Fruit fly (Drosophila melanogaster) whole organism, embryonic: Measurements from ENCODE around the gene Prat2.

Experiments used
- Atf-2 ChIP-seq: fragments of 200-800 bp; sonication (Bioruptor generic); optimal IDR thresholded peaks from 2 replicates; lab custom pipeline; 2016; ENCODE audit warnings: missing biosample characterization, missing genetic modification characterization
- Bgb ChIP-seq: fragments of 200-800 bp; sonication (Bioruptor generic); IDR thresholded peaks from 2 replicates; pipeline ENCODE4 v1.3.6; 2022; ENCODE audit warnings: missing biosample characterization, missing genetic modification characterization; ENCODE audit not compliant: partially characterized antibody
- CG10366 ChIP-seq: fragments of 200-800 bp; sonication (Bioruptor generic); IDR thresholded peaks from 2 replicates; pipeline ENCODE4 v1.3.6; 2022; ENCODE audit warnings: missing biosample characterization, missing genetic modification characterization
- CG10959 ChIP-seq: fragments of 200-800 bp; sonication (Bioruptor generic); IDR thresholded peaks from 2 replicates; pipeline ENCODE4 v1.3.6; 2022; ENCODE audit warnings: missing biosample characterization, missing genetic modification characterization
- CG11398 ChIP-seq: fragments of 200-800 bp; sonication (Bioruptor generic); optimal IDR thresholded peaks from 2 replicates; lab custom pipeline; 2016; ENCODE audit warnings: missing biosample characterization, missing genetic modification characterization
- CG14667 ChIP-seq: fragments of 200-800 bp; sonication (Bioruptor generic); IDR thresholded peaks from 2 replicates; pipeline ENCODE4 v1.3.6; 2022; ENCODE audit warnings: missing biosample characterization, missing genetic modification characterization
- CG14860 ChIP-seq: fragments of 200-800 bp; sonication (Bioruptor generic); IDR thresholded peaks from 3 replicates; pipeline ENCODE4 v1.3.6; 2022; ENCODE audit warnings: missing biosample characterization, missing genetic modification characterization; ENCODE audit not compliant: partially characterized antibody
- CG15601 ChIP-seq: fragments of 200-800 bp; sonication (Bioruptor generic); optimal IDR thresholded peaks from 3 replicates; lab custom pipeline; 2019; ENCODE audit warnings: missing biosample characterization, mild to moderate bottlenecking, missing genetic modification characterization, moderate library complexity
- CG17359 ChIP-seq: fragments of 200-800 bp; sonication (Bioruptor generic); optimal IDR thresholded peaks from 3 replicates; lab custom pipeline; 2018; ENCODE audit warnings: missing biosample characterization, mild to moderate bottlenecking, missing genetic modification characterization, moderate library complexity
- CG17802 ChIP-seq: fragments of 200-800 bp; sonication (Bioruptor generic); optimal IDR thresholded peaks from 2 replicates; lab custom pipeline; 2018; ENCODE audit warnings: missing biosample characterization, mild to moderate bottlenecking, missing genetic modification characterization, moderate library complexity
- CG2678 ChIP-seq: fragments of 200-800 bp; sonication (Bioruptor generic); optimal IDR thresholded peaks from 3 replicates; lab custom pipeline; 2019; ENCODE audit warnings: missing biosample characterization, mild to moderate bottlenecking, missing genetic modification characterization, moderate library complexity
- CG2889 ChIP-seq: fragments of 200-800 bp; sonication (Bioruptor generic); IDR thresholded peaks from 3 replicates; pipeline ENCODE4 v1.3.6; 2022; ENCODE audit warnings: missing biosample characterization, missing genetic modification characterization
- CG34224 ChIP-seq: fragments of 200-800 bp; sonication (Bioruptor generic); IDR thresholded peaks from 3 replicates; pipeline ENCODE4 v1.3.6; 2022; ENCODE audit warnings: missing biosample characterization, missing genetic modification characterization; ENCODE audit not compliant: partially characterized antibody
- CG34422 ChIP-seq: fragments of 200-800 bp; sonication (Bioruptor generic); IDR thresholded peaks from 3 replicates; pipeline ENCODE4 v1.3.6; 2022; ENCODE audit warnings: missing biosample characterization, missing genetic modification characterization
- CG9609 ChIP-seq: fragments of 200-800 bp; sonication (Bioruptor generic); optimal IDR thresholded peaks from 3 replicates; lab custom pipeline; 2016; ENCODE audit warnings: missing biosample characterization, missing genetic modification characterization
- D19B ChIP-seq: fragments of 200-800 bp; sonication (Bioruptor generic); optimal IDR thresholded peaks from 2 replicates; lab custom pipeline; 2017; ENCODE audit warnings: missing biosample characterization, mild to moderate bottlenecking, missing genetic modification characterization
- Deaf1 ChIP-seq: fragments of 200-800 bp; optimal IDR thresholded peaks from 3 replicates; lab custom pipeline; 2019; ENCODE audit warnings: missing biosample characterization, mild to moderate bottlenecking, missing genetic modification characterization, moderate library complexity
- Dip3 ChIP-seq: fragments of 200-800 bp; sonication (Bioruptor generic); optimal IDR thresholded peaks from 3 replicates; lab custom pipeline; 2016; ENCODE audit warnings: missing biosample characterization, missing genetic modification characterization
- Drgx ChIP-seq: fragments of 200-800 bp; sonication (Bioruptor generic); IDR thresholded peaks from 2 replicates; pipeline ENCODE4 v1.3.6; 2022; ENCODE audit warnings: missing biosample characterization, missing genetic modification characterization
- ERR ChIP-seq: fragments of 200-800 bp; sonication (Bioruptor generic); optimal IDR thresholded peaks from 2 replicates; lab custom pipeline; 2016; ENCODE audit warnings: missing biosample characterization, missing genetic modification characterization
- Mrtf ChIP-seq: fragments of 200-800 bp; sonication (Bioruptor generic); IDR thresholded peaks from 3 replicates; pipeline ENCODE4 v1.3.6; 2022; ENCODE audit warnings: missing biosample characterization, missing genetic modification characterization
- Myb ChIP-seq: fragments of 200-800 bp; sonication (Bioruptor generic); optimal IDR thresholded peaks from 2 replicates; lab custom pipeline; 2016; ENCODE audit warnings: missing biosample characterization, missing genetic modification characterization
- NC2α ChIP-seq: fragments of 200-800 bp; sonication (Bioruptor generic); optimal IDR thresholded peaks from 2 replicates; lab custom pipeline; 2016; ENCODE audit warnings: missing biosample characterization, missing genetic modification characterization
- NC2β ChIP-seq: fragments of 200-800 bp; sonication (Bioruptor generic); optimal IDR thresholded peaks from 2 replicates; lab custom pipeline; 2016; ENCODE audit warnings: missing biosample characterization, missing genetic modification characterization
- Nf-YB ChIP-seq: fragments of 200-800 bp; sonication (Bioruptor generic); optimal IDR thresholded peaks from 3 replicates; lab custom pipeline; 2019; ENCODE audit warnings: missing biosample characterization, mild to moderate bottlenecking, missing genetic modification characterization, moderate library complexity
- Nf-YC ChIP-seq: fragments of 200-800 bp; optimal IDR thresholded peaks from 3 replicates; lab custom pipeline; 2019; ENCODE audit warnings: missing biosample characterization, mild to moderate bottlenecking, missing genetic modification characterization, moderate library complexity
- Optix ChIP-seq: fragments of 200-800 bp; sonication (Bioruptor generic); IDR thresholded peaks from 3 replicates; pipeline ENCODE4 v1.3.6; 2022; ENCODE audit warnings: missing biosample characterization, missing genetic modification characterization
- Poxn ChIP-seq: fragments of 200-800 bp; sonication (Bioruptor generic); IDR thresholded peaks from 2 replicates; pipeline ENCODE4 v1.3.6; 2022; ENCODE audit warnings: missing biosample characterization, missing genetic modification characterization
- Scr ChIP-seq: fragments of 200-800 bp; sonication (Bioruptor generic); IDR thresholded peaks from 2 replicates; pipeline ENCODE4 v1.3.6; 2022; ENCODE audit warnings: missing biosample characterization, missing genetic modification characterization; ENCODE audit not compliant: partially characterized antibody
- Xrp1 ChIP-seq: fragments of 200-800 bp; sonication (Bioruptor generic); IDR thresholded peaks from 2 replicates; pipeline ENCODE4 v1.3.6; 2022; ENCODE audit warnings: missing biosample characterization, missing genetic modification characterization
- dmrt11E ChIP-seq: fragments of 200-800 bp; sonication (Bioruptor generic); optimal IDR thresholded peaks from 3 replicates; lab custom pipeline; 2018; ENCODE audit warnings: missing biosample characterization, mild to moderate bottlenecking, missing genetic modification characterization, moderate library complexity
- dmrt99B ChIP-seq: fragments of 200-800 bp; sonication (Bioruptor generic); optimal IDR thresholded peaks from 2 replicates; lab custom pipeline; 2018; ENCODE audit warnings: missing biosample characterization, mild to moderate bottlenecking, missing genetic modification characterization, moderate library complexity
- ftz-f1 ChIP-seq: fragments of 200-800 bp; sonication (Bioruptor generic); optimal IDR thresholded peaks from 2 replicates; lab custom pipeline; 2016; ENCODE audit warnings: missing biosample characterization, missing genetic modification characterization
- hbn ChIP-seq: fragments of 200-800 bp; sonication (Bioruptor generic); IDR thresholded peaks from 2 replicates; pipeline ENCODE4 v1.3.6; 2022; ENCODE audit warnings: missing biosample characterization, missing genetic modification characterization; ENCODE audit not compliant: partially characterized antibody
- inv ChIP-seq: fragments of 200-800 bp; sonication (Bioruptor generic); IDR thresholded peaks from 2 replicates; pipeline ENCODE4 v1.3.6; 2022; ENCODE audit warnings: missing biosample characterization, missing genetic modification characterization; ENCODE audit not compliant: partially characterized antibody
- mam ChIP-seq: fragments of 200-800 bp; sonication (Bioruptor generic); optimal IDR thresholded peaks from 3 replicates; lab custom pipeline; 2016; ENCODE audit warnings: missing biosample characterization, missing genetic modification characterization
- nau ChIP-seq: fragments of 200-800 bp; sonication (Bioruptor generic); optimal IDR thresholded peaks from 3 replicates; lab custom pipeline; 2017; ENCODE audit warnings: missing biosample characterization, mild to moderate bottlenecking, missing genetic modification characterization, missing genetic modification reagents
- otp ChIP-seq: fragments of 200-800 bp; sonication (Bioruptor generic); IDR thresholded peaks from 3 replicates; pipeline ENCODE4, ENCODE4 v1.3.6; 2022; ENCODE audit warnings: missing biosample characterization, missing genetic modification characterization
- peb ChIP-seq: fragments of 200-800 bp; sonication (Bioruptor generic); IDR thresholded peaks from 2 replicates; pipeline ENCODE4 v1.3.6; 2022; ENCODE audit warnings: missing biosample characterization, missing genetic modification characterization
- pum ChIP-seq: fragments of 200-800 bp; sonication (Bioruptor generic); optimal IDR thresholded peaks from 2 replicates; lab custom pipeline; 2016; ENCODE audit warnings: missing biosample characterization, missing genetic modification characterization
- wek ChIP-seq: fragments of 200-800 bp; sonication (Bioruptor generic); optimal IDR thresholded peaks from 3 replicates; lab custom pipeline; 2018; ENCODE audit warnings: missing biosample characterization, mild to moderate bottlenecking, missing genetic modification characterization, moderate library complexity

Prat2 gene

dm6 chr3L:6942103-6942830 is 27.6 kb upstream of the Prat2 start (continued):
- TF ChIP-seq Xrp1 (no peak), D19B (GFP tag; lab: Kevin White, UChicago) (no peak), peb (GFP tag; lab: Robert Waterston, UW) (no peak), CG34224 (GFP tag; lab: Robert Waterston, UW) (peak; percentile 60), ftz-f1 (GFP tag; lab: Kevin White, UChicago) (peak; percentile 21), CG2678 (tag; lab: Kevin White, UChicago) (no peak), NC2β (no peak), otp (GFP tag; lab: Robert Waterston, UW) (no peak), nau (GFP tag; lab: Kevin White, UChicago) (no peak), CG10366 (GFP tag; lab: Robert Waterston, UW) (no peak), CG14667 (no peak), dmrt11E (tag; lab: Kevin White, UChicago) (no peak), Poxn (GFP tag; lab: Robert Waterston, UW) (no peak), Myb (GFP tag; lab: Kevin White, UChicago) (no peak), CG15601 (tag; lab: Kevin White, UChicago) (no peak), ERR (GFP tag; lab: Kevin White, UChicago) (no peak), CG17802 (tag; lab: Kevin White, UChicago) (no peak), CG14860 (GFP tag; lab: Robert Waterston, UW) (no peak), inv (GFP tag; lab: Robert Waterston, UW) (no peak), pum (GFP tag; lab: Kevin White, UChicago) (no peak), Dip3 (GFP tag; lab: Kevin White, UChicago) (no peak), mam (GFP tag; lab: Kevin White, UChicago) (no peak), CG11398 (GFP tag; lab: Kevin White, UChicago) (peak; percentile 5), Atf-2 (GFP tag; lab: Kevin White, UChicago) (no peak), Scr (GFP tag; lab: Robert Waterston, UW) (peak; percentile 33), wek (GFP tag; lab: Kevin White, UChicago) (no peak), CG9609 (GFP tag; lab: Kevin White, UChicago) (no peak)

dm6 chr3L:6934799-6935318 is 20.2 kb upstream of the Prat2 start:
- no peak for TF ChIP-seq CG34422 (GFP tag; lab: Robert Waterston, UW)
- 0 out of 3 replicates have a peak, but pooled peaks have one; percentile 15 for TF ChIP-seq Optix (GFP tag; lab: Robert Waterston, UW)
- peak; percentile 82 for TF ChIP-seq Deaf1 (tag; lab: Kevin White, UChicago)
- 0 out of 3 replicates have a peak, but pooled peaks have one; percentile 22 for TF ChIP-seq Mrtf
- peak; percentile 89 for TF ChIP-seq Nf-YC (tag; lab: Kevin White, UChicago)
- TF ChIP-seq hbn (GFP tag; lab: Robert Waterston, UW) = no peak
- no peak for TF ChIP-seq Bgb
- 0 out of 3 replicates have a peak, but pooled peaks have one; percentile 24 for TF ChIP-seq CG2889 (GFP tag; lab: Robert Waterston, UW)
- no peak for TF ChIP-seq CG17359 (tag; lab: Kevin White, UChicago)
- TF ChIP-seq NC2α (GFP tag; lab: Kevin White, UChicago) = no peak
- peak; percentile 81 for TF ChIP-seq Nf-YB
- peak; percentile 45 for TF ChIP-seq Drgx
- TF ChIP-seq dmrt99B (tag; lab: Kevin White, UChicago) = no peak
- TF ChIP-seq CG10959 (GFP tag; lab: Robert Waterston, UW) = no peak
- TF ChIP-seq, all 482 proteins: peak for 7
